Worm (Caenorhabditis elegans) whole organism, young adult: ENCODE measurements around the gene C06E7.4.

Source experiments
- B0019.2 ChIP-seq: fragments of 200-800 bp; sonication (Bioruptor generic); conservative IDR thresholded peaks from 2 replicates; pipeline ENCODE4 v1.3.6; 2022; ENCODE audit warnings: missing genetic modification reagents, missing genetic modification characterization, missing compliant biosample characterization
- B0035.1 ChIP-seq: sonication (generic microtip); optimal IDR thresholded peaks from 2 replicates; lab custom pipeline; 2016; ENCODE audit warnings: missing genetic modification characterization, mild to moderate bottlenecking, missing compliant biosample characterization, missing genotype, missing genetic modification reagents
- B0336.3 ChIP-seq: fragments of 200-800 bp; sonication (Bioruptor generic); IDR thresholded peaks from 2 replicates; pipeline ENCODE4 v1.3.6; 2022; ENCODE audit warnings: missing genetic modification characterization, missing compliant biosample characterization
- F22D6.2 ChIP-seq: sonication (generic microtip); optimal IDR thresholded peaks from 2 replicates; lab custom pipeline; 2016; ENCODE audit warnings: mild to moderate bottlenecking, missing genetic modification characterization, missing compliant biosample characterization
- F52B5.7 ChIP-seq: sonication (generic microtip); optimal IDR thresholded peaks from 2 replicates; lab custom pipeline; 2016; ENCODE audit warnings: mild to moderate bottlenecking, missing genetic modification characterization, missing compliant biosample characterization
- F57A8.1 ChIP-seq: fragments of 200-800 bp; sonication (Bioruptor generic); optimal IDR thresholded peaks from 2 replicates; lab custom pipeline; 2018; ENCODE audit warnings: mild to moderate bottlenecking, missing genetic modification characterization, moderate library complexity, missing compliant biosample characterization
- K12H6.12 ChIP-seq: fragments of 200-800 bp; sonication (Bioruptor generic); optimal IDR thresholded peaks from 2 replicates; lab custom pipeline; 2018; ENCODE audit warnings: mild to moderate bottlenecking, missing genetic modification characterization, missing compliant biosample characterization
- T07F8.4 ChIP-seq: sonication (generic microtip); optimal IDR thresholded peaks from 2 replicates; lab custom pipeline; 2016; ENCODE audit warnings: mild to moderate bottlenecking, missing genetic modification characterization, moderate library complexity, missing compliant biosample characterization
- Y67H2A.10 ChIP-seq: fragments of 200-800 bp; sonication (Bioruptor generic); conservative IDR thresholded peaks from 2 replicates; pipeline ENCODE4 v1.3.6; 2022; ENCODE audit warnings: missing genetic modification reagents, missing genetic modification characterization, missing compliant biosample characterization
- Y79H2A.3 ChIP-seq: fragments of 200-800 bp; sonication (Bioruptor generic); conservative IDR thresholded peaks from 2 replicates; pipeline ENCODE4 v1.3.6; 2022; ENCODE audit warnings: missing genetic modification reagents, missing genetic modification characterization, missing compliant biosample characterization
- akir-1 ChIP-seq: fragments of 200-800 bp; sonication (Bioruptor generic); optimal IDR thresholded peaks from 2 replicates; lab custom pipeline; 2018; ENCODE audit warnings: mild to moderate bottlenecking, missing genetic modification characterization, moderate library complexity, missing compliant biosample characterization
- atf-7 ChIP-seq: sonication (generic microtip); optimal IDR thresholded peaks from 2 replicates; lab custom pipeline; 2017; ENCODE audit warnings: mild to moderate bottlenecking, missing genetic modification characterization, missing compliant biosample characterization
- attf-6 ChIP-seq: fragments of 200-800 bp; sonication (Bioruptor generic); IDR thresholded peaks from 2 replicates; pipeline ENCODE4 v1.3.6; 2022; ENCODE audit warnings: missing genetic modification reagents, missing genetic modification characterization, missing compliant biosample characterization
- cebp-1 ChIP-seq, 2 experiments: fragments of 200-800 bp in 1 of 2; sonication (Bioruptor generic) in 1 of 2; sonication (generic microtip) in 1 of 2; IDR thresholded peaks in 1 of 2; optimal IDR thresholded peaks in 1 of 2; 2 replicates each; pipeline versions ENCODE4 v1.3.6 to Lab custom; 2017 to 2022; ENCODE audit warnings: missing compliant biosample characterization in 2 of 2, missing genetic modification characterization in 2 of 2, mild to moderate bottlenecking in 1 of 2, missing genetic modification reagents in 1 of 2, moderate library complexity in 1 of 2
- ceh-100 ChIP-seq: fragments of 200-800 bp; sonication (Bioruptor generic); IDR thresholded peaks from 2 replicates; pipeline ENCODE4 v1.3.6; 2022; ENCODE audit warnings: missing genetic modification reagents, missing genetic modification characterization, missing compliant biosample characterization
- ceh-27 ChIP-seq: fragments of 200-800 bp; sonication (Bioruptor generic); optimal IDR thresholded peaks from 2 replicates; lab custom pipeline; 2018; ENCODE audit warnings: mild to moderate bottlenecking, missing genetic modification characterization, moderate library complexity, missing compliant biosample characterization
- ceh-79 ChIP-seq: sonication (generic microtip); optimal IDR thresholded peaks from 2 replicates; lab custom pipeline; 2017; ENCODE audit warnings: mild to moderate bottlenecking, missing genetic modification characterization, missing compliant biosample characterization
- chd-7 ChIP-seq: sonication (generic microtip); optimal IDR thresholded peaks from 2 replicates; lab custom pipeline; 2016; ENCODE audit warnings: mild to moderate bottlenecking, missing genetic modification characterization, moderate library complexity, missing compliant biosample characterization
- dpl-1 ChIP-seq: fragments of 150-350 bp; optimal IDR thresholded peaks from 2 replicates; lab custom pipeline; 2014; ENCODE audit warnings: missing biosample characterization, missing genetic modification reagents, missing genetic modification characterization
- efl-1 ChIP-seq: fragments of 150-350 bp; optimal IDR thresholded peaks from 2 replicates; lab custom pipeline; 2014; ENCODE audit warnings: missing biosample characterization, missing genetic modification reagents, missing genetic modification characterization
- egl-18 ChIP-seq: fragments of 200-800 bp; sonication (Bioruptor generic); IDR thresholded peaks from 2 replicates; pipeline ENCODE4 v1.3.6; 2022; ENCODE audit warnings: missing genetic modification reagents, missing genetic modification characterization, missing compliant biosample characterization
- ekl-4 ChIP-seq: fragments of 200-800 bp; sonication (Bioruptor generic); IDR thresholded peaks from 2 replicates; pipeline ENCODE4 v1.3.6; 2022; ENCODE audit warnings: missing genetic modification reagents, missing genetic modification characterization, missing compliant biosample characterization
- him-1 ChIP-seq: sonication (generic microtip); optimal IDR thresholded peaks from 2 replicates; lab custom pipeline; 2016; ENCODE audit warnings: missing genotype, missing genetic modification reagents, missing genetic modification characterization, missing compliant biosample characterization
- hmg-1.2 ChIP-seq: fragments of 200-800 bp; sonication (Bioruptor generic); IDR thresholded peaks from 2 replicates; pipeline ENCODE4 v1.3.6; 2022; ENCODE audit warnings: missing genetic modification reagents, missing genetic modification characterization, missing compliant biosample characterization
- hmg-20 ChIP-seq: fragments of 200-800 bp; sonication (Bioruptor generic); IDR thresholded peaks from 2 replicates; pipeline ENCODE4 v1.3.6; 2022; ENCODE audit warnings: missing genetic modification reagents, missing genetic modification characterization, missing compliant biosample characterization
- let-607 ChIP-seq, 2 experiments: fragments of 200-800 bp in 1 of 2; sonication (Bioruptor generic) in 1 of 2; sonication (generic microtip) in 1 of 2; optimal IDR thresholded peaks; 2 replicates each; lab custom pipeline; 2016 to 2018; ENCODE audit warnings: mild to moderate bottlenecking in 2 of 2, missing compliant biosample characterization in 2 of 2, missing genetic modification characterization in 2 of 2, moderate library complexity in 2 of 2, missing genotype in 1 of 2
- lin-40 ChIP-seq: sonication (generic microtip); optimal IDR thresholded peaks from 2 replicates; lab custom pipeline; 2016; ENCODE audit warnings: missing genetic modification characterization, mild to moderate bottlenecking, missing compliant biosample characterization, missing genotype, missing genetic modification reagents
- lir-1 ChIP-seq: fragments of 200-800 bp; sonication (Bioruptor generic); conservative IDR thresholded peaks from 2 replicates; pipeline ENCODE4 v1.3.6; 2022; ENCODE audit warnings: missing genetic modification reagents, missing genetic modification characterization, missing compliant biosample characterization
- lsy-27 ChIP-seq: sonication (generic microtip); optimal IDR thresholded peaks from 2 replicates; lab custom pipeline; 2017; ENCODE audit warnings: missing genetic modification characterization, mild to moderate bottlenecking, missing compliant biosample characterization, antibody characterized with exemption, missing genotype, borderline replicate concordance; ENCODE audit not compliant: insufficient read depth
- madf-8 ChIP-seq: fragments of 200-800 bp; sonication (Bioruptor generic); conservative IDR thresholded peaks from 2 replicates; pipeline ENCODE4 v1.3.6; 2022; ENCODE audit warnings: missing genetic modification reagents, missing genetic modification characterization, missing compliant biosample characterization
- mcd-1 ChIP-seq: fragments of 200-800 bp; sonication (Bioruptor generic); IDR thresholded peaks from 2 replicates; pipeline ENCODE4 v1.3.6; 2022; ENCODE audit warnings: missing genetic modification reagents, missing genetic modification characterization, missing compliant biosample characterization
- mel-28 ChIP-seq: sonication (generic microtip); optimal IDR thresholded peaks from 2 replicates; lab custom pipeline; 2016; ENCODE audit warnings: borderline replicate concordance, mild to moderate bottlenecking, missing genetic modification characterization, missing compliant biosample characterization
- mes-4 ChIP-seq: sonication (generic microtip); optimal IDR thresholded peaks from 2 replicates; lab custom pipeline; 2016; ENCODE audit warnings: missing genotype, missing genetic modification characterization, missing compliant biosample characterization
- nfya-1 ChIP-seq: sonication (generic microtip); optimal IDR thresholded peaks from 2 replicates; lab custom pipeline; 2017; ENCODE audit warnings: antibody characterized with exemption, missing compliant biosample characterization, missing genetic modification characterization, borderline replicate concordance; ENCODE audit not compliant: insufficient read depth
- nhr-27 ChIP-seq: fragments of 200-800 bp; sonication (Bioruptor generic); optimal IDR thresholded peaks from 2 replicates; lab custom pipeline; 2018; ENCODE audit warnings: mild to moderate bottlenecking, missing genetic modification characterization, moderate library complexity, missing compliant biosample characterization
- snpc-3.4 ChIP-seq: sonication (generic microtip); optimal IDR thresholded peaks from 2 replicates; lab custom pipeline; 2017; ENCODE audit warnings: missing genetic modification characterization, mild to moderate bottlenecking, missing compliant biosample characterization, antibody characterized with exemption, moderate library complexity, missing genotype, missing genetic modification reagents
- snpc-4 ChIP-seq, 5 experiments: fragments of 150-350 bp in 1 of 5; sonication (generic microtip) in 4 of 5; optimal IDR thresholded peaks; 2 replicates each; lab custom pipeline; 2014 to 2018; ENCODE audit warnings: missing genetic modification characterization in 5 of 5, missing biosample characterization in 3 of 5, antibody characterized with exemption in 2 of 5, mild to moderate bottlenecking in 2 of 5, missing compliant biosample characterization in 2 of 5, missing genotype in 2 of 5, moderate library complexity in 2 of 5, missing genetic modification reagents in 1 of 5
- sptf-2 ChIP-seq: fragments of 200-800 bp; sonication (Bioruptor generic); optimal IDR thresholded peaks from 2 replicates; lab custom pipeline; 2018; ENCODE audit warnings: mild to moderate bottlenecking, missing genetic modification characterization, missing compliant biosample characterization
- unc-62 ChIP-seq: fragments of 150-350 bp; optimal IDR thresholded peaks from 2 replicates; lab custom pipeline; 2014; ENCODE audit warnings: missing biosample characterization, missing genetic modification reagents, missing genetic modification characterization

The C06E7.4 gene

DNA sequence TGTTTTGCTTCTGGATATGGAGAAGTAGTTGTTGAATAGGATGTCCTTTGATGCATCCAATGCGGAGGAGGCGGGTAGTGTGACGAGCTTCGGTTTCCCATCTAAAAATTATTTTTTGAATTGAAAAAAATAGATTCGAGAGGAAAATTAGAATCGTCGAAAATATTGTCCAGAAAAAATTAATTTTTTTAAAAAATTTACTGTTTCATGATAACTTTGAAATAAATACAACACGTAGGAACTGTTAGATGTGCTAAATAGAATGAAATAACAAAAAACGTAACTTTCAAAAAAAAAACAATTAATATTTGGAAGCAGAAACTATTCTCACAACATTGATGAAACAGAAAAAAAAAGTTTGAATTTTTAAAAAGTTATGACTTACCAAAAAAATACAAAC is at the start of gene C06E7.4:
Gene C06E7.4 (minus strand): TSS at position 101 of the 400 bp plus-strand sequence.
- TF ChIP-seq nfya-1 (tag; lab: Kevin White, UChicago), result no peak

- TF ChIP-seq attf-6 (no peak), ceh-100 (GFP tag; lab: Robert Waterston, UW) (no peak)
Observed at ce11 chrIV:5903305-5903778, 43.6 kb upstream of the C06E7.4 start, which contains the start of gene H04M03.12. Gene H04M03.12, minus strand, starts transcription at chrIV:5903355.

- no peak for TF ChIP-seq Y67H2A.10
- TF ChIP-seq lir-1 (GFP tag; lab: Robert Waterston, UW), result no peak
- TF ChIP-seq F52B5.7 (tag; lab: Kevin White, UChicago), result no peak
- no peak for TF ChIP-seq B0336.3 (GFP tag; lab: Robert Waterston, UW)
- TF ChIP-seq efl-1, result no peak
- no peak for TF ChIP-seq lsy-27 (tag; lab: Kevin White, UChicago)
- no peak for TF ChIP-seq let-607 (tag; optimal IDR thresholded peaks at IDR 0.05; lab: Kevin White, UChicago)
- TF ChIP-seq mcd-1 (GFP tag; lab: Robert Waterston, UW), result no peak
- no peak for TF ChIP-seq hmg-1.2 (GFP tag; lab: Robert Waterston, UW)
- no peak for TF ChIP-seq egl-18
- no peak for TF ChIP-seq mes-4 (tag; lab: Kevin White, UChicago)
- no peak for TF ChIP-seq unc-62
- TF ChIP-seq ekl-4 (GFP tag; lab: Robert Waterston, UW), result no peak
- no peak for TF ChIP-seq chd-7 (tag; lab: Kevin White, UChicago)
- TF ChIP-seq madf-8 (GFP tag; lab: Robert Waterston, UW), result no peak
Observed at ce11 chrIV:5902730-5903129, 43.0 kb upstream of the C06E7.4 start.

DNA sequence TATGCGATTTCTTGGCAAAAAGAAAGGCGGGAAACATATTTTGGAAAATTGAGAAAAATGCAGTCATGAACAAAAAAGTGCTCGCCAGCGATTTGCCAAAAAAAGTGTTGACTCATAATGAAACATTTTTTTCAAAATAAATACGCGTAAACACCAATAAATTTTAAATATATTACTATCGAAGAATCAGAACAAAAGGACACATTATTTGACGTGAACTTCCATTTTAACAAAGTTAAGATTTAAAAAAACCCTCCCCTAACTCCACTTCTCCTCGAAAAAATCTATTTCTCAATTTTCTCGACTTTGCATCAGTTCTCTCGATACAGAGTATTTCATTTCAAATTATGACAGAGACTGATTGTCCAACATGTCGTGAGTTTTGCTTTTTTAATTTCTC is 36.6 kb upstream of the C06E7.4 start, which contains the start of gene pck-3:
Gene pck-3 (plus strand): TSS at position 301 of the 400 bp plus-strand sequence.
- TF ChIP-seq lin-40, result no peak
- TF ChIP-seq hmg-20, result no peak
- TF ChIP-seq Y79H2A.3, result no peak
- TF ChIP-seq nhr-27, result no peak
- TF ChIP-seq him-1 (tag; lab: Kevin White, UChicago), result no peak
- TF ChIP-seq, all 124 proteins: peak for 0

DNA sequence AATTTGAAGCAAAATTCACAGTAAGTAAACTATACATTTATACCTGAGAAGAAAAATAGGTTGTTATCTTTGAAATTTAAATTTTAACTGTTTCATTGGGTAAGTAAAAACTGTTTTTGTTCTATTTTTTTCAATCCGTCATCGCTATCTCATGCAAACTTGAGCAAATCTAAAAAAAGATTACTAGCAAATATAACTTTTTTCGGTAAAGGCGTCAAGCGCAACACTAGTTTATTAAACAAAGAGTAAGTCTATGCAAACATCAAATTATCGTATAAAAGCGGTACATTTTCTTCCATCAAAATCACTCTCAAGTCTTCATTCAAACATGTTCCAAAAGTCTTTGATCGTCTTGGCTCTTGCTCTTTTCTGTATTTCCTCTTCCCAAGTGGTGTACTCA is 35.4 kb upstream of the C06E7.4 start, which contains the start of gene nspb-6:
Gene nspb-6 (plus strand): TSS at position 301 of the 400 bp plus-strand sequence.
- TF ChIP-seq ekl-4 (GFP tag; lab: Robert Waterston, UW) (no peak), snpc-3.4 (tag; lab: Kevin White, UChicago) (no peak), cebp-1 (GFP tag; IDR thresholded peaks at IDR 0.05; lab: Robert Waterston, UW) (no peak), cebp-1 (tag; optimal IDR thresholded peaks at IDR 0.05; lab: Kevin White, UChicago) (no peak), F57A8.1 (GFP tag; lab: Kevin White, UChicago) (no peak), unc-62 (no peak), snpc-4 (GFP tag; optimal IDR thresholded peaks at IDR 0.05; lab: Kevin White, UChicago) (no peak), snpc-4 (tag; optimal IDR thresholded peaks at IDR 0.05; lab: Kevin White, UChicago) (no peak), ceh-100 (GFP tag; lab: Robert Waterston, UW) (no peak), B0019.2 (GFP tag; lab: Robert Waterston, UW) (no peak), T07F8.4 (tag; lab: Kevin White, UChicago) (no peak), mel-28 (tag; lab: Kevin White, UChicago) (no peak), ceh-79 (tag; lab: Kevin White, UChicago) (no peak), atf-7 (no peak), B0035.1 (tag; lab: Kevin White, UChicago) (no peak), ceh-27 (GFP tag; lab: Kevin White, UChicago) (no peak), K12H6.12 (tag; lab: Kevin White, UChicago) (no peak), F22D6.2 (tag; lab: Kevin White, UChicago) (no peak), akir-1 (no peak), sptf-2 (GFP tag; lab: Kevin White, UChicago) (no peak), dpl-1 (GFP tag; lab: Kevin White, UChicago) (no peak)
